Fruit fly (Drosophila melanogaster) whole organism, embryonic: ENCODE measurements around the gene CG46396.

ENCODE experiments used
- Atf-2 ChIP-seq: fragments of 200-800 bp; sonication (Bioruptor generic); optimal IDR thresholded peaks from 2 replicates; lab custom pipeline; 2016; ENCODE audit warnings: missing biosample characterization, missing genetic modification characterization
- CG10321 ChIP-seq: fragments of 200-800 bp; sonication (Bioruptor generic); IDR thresholded peaks from 2 replicates; pipeline ENCODE4 v1.3.6; 2022; ENCODE audit warnings: missing biosample characterization, missing genetic modification characterization
- CG11696 ChIP-seq: fragments of 200-800 bp; sonication (Bioruptor generic); IDR thresholded peaks from 2 replicates; pipeline ENCODE4 v1.3.6; 2022; ENCODE audit warnings: missing biosample characterization, missing genetic modification characterization
- CG14860 ChIP-seq: fragments of 200-800 bp; sonication (Bioruptor generic); IDR thresholded peaks from 3 replicates; pipeline ENCODE4 v1.3.6; 2022; ENCODE audit warnings: missing biosample characterization, missing genetic modification characterization; ENCODE audit not compliant: partially characterized antibody
- CG14965 ChIP-seq: fragments of 200-800 bp; sonication (Bioruptor generic); optimal IDR thresholded peaks from 2 replicates; lab custom pipeline; 2016; ENCODE audit warnings: missing biosample characterization, missing genetic modification characterization, borderline replicate concordance
- CG15269 ChIP-seq: fragments of 200-800 bp; sonication (Bioruptor generic); optimal IDR thresholded peaks from 2 replicates; lab custom pipeline; 2018; ENCODE audit warnings: missing biosample characterization, mild to moderate bottlenecking, missing genetic modification characterization, moderate library complexity
- CG16813 ChIP-seq: fragments of 200-800 bp; sonication (Bioruptor generic); IDR thresholded peaks from 3 replicates; pipeline ENCODE4 v1.3.6; 2022; ENCODE audit warnings: missing biosample characterization, missing genetic modification characterization; ENCODE audit not compliant: partially characterized antibody
- CG17802 ChIP-seq: fragments of 200-800 bp; sonication (Bioruptor generic); optimal IDR thresholded peaks from 2 replicates; lab custom pipeline; 2018; ENCODE audit warnings: missing biosample characterization, mild to moderate bottlenecking, missing genetic modification characterization, moderate library complexity
- CG17829 ChIP-seq: fragments of 200-800 bp; optimal IDR thresholded peaks from 2 replicates; lab custom pipeline; 2019; ENCODE audit warnings: missing biosample characterization, mild to moderate bottlenecking, missing genetic modification characterization, moderate library complexity
- CG2678 ChIP-seq: fragments of 200-800 bp; sonication (Bioruptor generic); optimal IDR thresholded peaks from 3 replicates; lab custom pipeline; 2019; ENCODE audit warnings: missing biosample characterization, mild to moderate bottlenecking, missing genetic modification characterization, moderate library complexity
- CG2889 ChIP-seq: fragments of 200-800 bp; sonication (Bioruptor generic); IDR thresholded peaks from 3 replicates; pipeline ENCODE4 v1.3.6; 2022; ENCODE audit warnings: missing biosample characterization, missing genetic modification characterization
- CG30431 ChIP-seq: fragments of 200-800 bp; sonication (Bioruptor generic); optimal IDR thresholded peaks from 2 replicates; lab custom pipeline; 2017; ENCODE audit warnings: missing biosample characterization, missing genetic modification characterization
- CG31365 ChIP-seq: fragments of 200-800 bp; sonication (Bioruptor generic); optimal IDR thresholded peaks from 2 replicates; lab custom pipeline; 2018; ENCODE audit warnings: missing biosample characterization, mild to moderate bottlenecking, missing genetic modification characterization
- CG32532 ChIP-seq: fragments of 200-800 bp; sonication (Bioruptor generic); IDR thresholded peaks from 2 replicates; pipeline ENCODE4 v1.3.6; 2022; ENCODE audit warnings: missing biosample characterization, missing genetic modification characterization
- CG3407 ChIP-seq: fragments of 200-800 bp; sonication (Bioruptor generic); optimal IDR thresholded peaks from 2 replicates; lab custom pipeline; 2018; ENCODE audit warnings: missing biosample characterization, mild to moderate bottlenecking, missing genetic modification characterization
- CG4424 ChIP-seq: fragments of 200-800 bp; sonication (Bioruptor generic); optimal IDR thresholded peaks from 3 replicates; lab custom pipeline; 2016; ENCODE audit warnings: missing biosample characterization, missing genetic modification characterization
- CG4820 ChIP-seq: fragments of 200-800 bp; sonication (Bioruptor generic); optimal IDR thresholded peaks from 3 replicates; lab custom pipeline; 2016; ENCODE audit warnings: missing biosample characterization, missing genetic modification characterization
- CG9932 ChIP-seq: fragments of 200-800 bp; sonication (Bioruptor generic); IDR thresholded peaks from 2 replicates; pipeline ENCODE4 v1.3.6; 2022; ENCODE audit warnings: missing biosample characterization, missing genetic modification characterization
- CkIIα-i1 ChIP-seq: fragments of 200-800 bp; sonication (Bioruptor generic); IDR thresholded peaks from 2 replicates; pipeline ENCODE4 v1.3.6; 2022; ENCODE audit warnings: missing biosample characterization, missing genetic modification characterization
- Dp ChIP-seq: fragments of 200-800 bp; sonication (Bioruptor generic); optimal IDR thresholded peaks from 2 replicates; lab custom pipeline; 2018; ENCODE audit warnings: missing biosample characterization, mild to moderate bottlenecking, missing genetic modification characterization, moderate library complexity
- Ets97D ChIP-seq: fragments of 200-800 bp; sonication (Bioruptor generic); optimal IDR thresholded peaks from 3 replicates; lab custom pipeline; 2016; ENCODE audit warnings: missing biosample characterization, missing genetic modification characterization
- Fer1 ChIP-seq: fragments of 200-800 bp; sonication (Bioruptor generic); optimal IDR thresholded peaks from 2 replicates; lab custom pipeline; 2017; ENCODE audit warnings: missing biosample characterization, mild to moderate bottlenecking, missing genetic modification characterization
- HmgZ ChIP-seq: fragments of 200-800 bp; sonication (Bioruptor generic); optimal IDR thresholded peaks from 2 replicates; lab custom pipeline; 2018; ENCODE audit warnings: missing biosample characterization, mild to moderate bottlenecking, missing genetic modification characterization
- Hmx ChIP-seq: fragments of 200-800 bp; sonication (Bioruptor generic); optimal IDR thresholded peaks from 2 replicates; lab custom pipeline; 2016; ENCODE audit warnings: missing biosample characterization, missing genetic modification characterization
- Hsf ChIP-seq: fragments of 200-800 bp; sonication (Bioruptor generic); optimal IDR thresholded peaks from 3 replicates; lab custom pipeline; 2016; ENCODE audit warnings: missing biosample characterization, missing genetic modification characterization
- Lhr ChIP-seq: fragments of 200-800 bp; sonication (Bioruptor generic); optimal IDR thresholded peaks from 3 replicates; lab custom pipeline; 2017; ENCODE audit warnings: mild to moderate bottlenecking, missing biosample characterization, missing genetic modification reagents, missing genetic modification characterization
- Mad ChIP-seq: fragments of 200-800 bp; sonication (Bioruptor generic); optimal IDR thresholded peaks from 2 replicates; lab custom pipeline; 2016; ENCODE audit warnings: missing biosample characterization, missing genetic modification characterization
- Meics ChIP-seq: fragments of 200-800 bp; sonication (Bioruptor generic); optimal IDR thresholded peaks from 2 replicates; lab custom pipeline; 2017; ENCODE audit warnings: missing biosample characterization, mild to moderate bottlenecking, missing genetic modification characterization
- Oaz ChIP-seq: fragments of 200-800 bp; sonication (Bioruptor generic); IDR thresholded peaks from 2 replicates; pipeline ENCODE4 v1.3.6; 2022; ENCODE audit warnings: missing biosample characterization, missing genetic modification characterization
- Side ChIP-seq: fragments of 200-800 bp; sonication (Bioruptor generic); optimal IDR thresholded peaks from 2 replicates; lab custom pipeline; 2016; ENCODE audit warnings: missing biosample characterization, missing genetic modification characterization
- Spps ChIP-seq: fragments of 200-800 bp; sonication (Bioruptor generic); optimal IDR thresholded peaks from 2 replicates; lab custom pipeline; 2018; ENCODE audit warnings: missing biosample characterization, mild to moderate bottlenecking, missing genetic modification characterization
- az2 ChIP-seq: fragments of 200-800 bp; sonication (Bioruptor generic); optimal IDR thresholded peaks from 3 replicates; lab custom pipeline; 2016; ENCODE audit warnings: missing biosample characterization, missing genetic modification characterization
- bcd ChIP-seq: fragments of 200-800 bp; sonication (Bioruptor generic); optimal IDR thresholded peaks from 2 replicates; lab custom pipeline; 2017; ENCODE audit warnings: missing biosample characterization, mild to moderate bottlenecking, missing genetic modification characterization
- cas ChIP-seq: fragments of 200-800 bp; sonication (Bioruptor generic); IDR thresholded peaks from 2 replicates; pipeline ENCODE4 v1.3.6; 2022; ENCODE audit warnings: missing biosample characterization, missing genetic modification characterization
- da ChIP-seq: fragments of 200-800 bp; sonication (Bioruptor generic); optimal IDR thresholded peaks from 2 replicates; lab custom pipeline; 2016; ENCODE audit warnings: missing biosample characterization, missing genetic modification characterization
- disco-r ChIP-seq: fragments of 200-800 bp; sonication (Bioruptor generic); optimal IDR thresholded peaks from 2 replicates; lab custom pipeline; 2016; ENCODE audit warnings: missing biosample characterization, missing genetic modification characterization
- dmrt99B ChIP-seq: fragments of 200-800 bp; sonication (Bioruptor generic); optimal IDR thresholded peaks from 2 replicates; lab custom pipeline; 2018; ENCODE audit warnings: missing biosample characterization, mild to moderate bottlenecking, missing genetic modification characterization, moderate library complexity
- fd102C ChIP-seq: fragments of 200-800 bp; sonication (Bioruptor generic); optimal IDR thresholded peaks from 2 replicates; lab custom pipeline; 2018; ENCODE audit warnings: missing biosample characterization, mild to moderate bottlenecking, missing genetic modification characterization, moderate library complexity
- ftz-f1 ChIP-seq: fragments of 200-800 bp; sonication (Bioruptor generic); optimal IDR thresholded peaks from 2 replicates; lab custom pipeline; 2016; ENCODE audit warnings: missing biosample characterization, missing genetic modification characterization
- gfzf ChIP-seq: fragments of 200-800 bp; sonication (Bioruptor generic); optimal IDR thresholded peaks from 2 replicates; lab custom pipeline; 2016; ENCODE audit warnings: missing biosample characterization, mild to moderate bottlenecking, missing genetic modification characterization, moderate library complexity
- gsb-n ChIP-seq: fragments of 200-800 bp; sonication (Bioruptor generic); optimal IDR thresholded peaks from 3 replicates; lab custom pipeline; 2018; ENCODE audit warnings: missing biosample characterization, mild to moderate bottlenecking, missing genetic modification characterization
- lov ChIP-seq, 2 experiments: fragments of 200-800 bp in 1 of 2; fragments of >200 bp in 1 of 2; sonication (Bioruptor generic) in 1 of 2; IDR thresholded peaks in 1 of 2; optimal IDR thresholded peaks in 1 of 2; 2 replicates in 1 of 2; 3 replicates in 1 of 2; pipeline versions ENCODE4 v1.3.6 to Lab custom; 2017 to 2022; ENCODE audit warnings: missing biosample characterization in 1 of 2, missing genetic modification characterization in 1 of 2
- pfk ChIP-seq: fragments of 200-800 bp; sonication (Bioruptor generic); optimal IDR thresholded peaks from 2 replicates; lab custom pipeline; 2018; ENCODE audit warnings: missing biosample characterization, mild to moderate bottlenecking, missing genetic modification characterization, moderate library complexity
- prd ChIP-seq, 3 experiments: fragments of >200 bp in 2 of 3; fragments of 200-800 bp in 1 of 3; sonication (Bioruptor generic) in 1 of 3; optimal IDR thresholded peaks in 2 of 3; IDR thresholded peaks in 1 of 3; 2 replicates in 2 of 3; 3 replicates in 1 of 3; pipeline versions ENCODE4 v1.3.6 to Lab custom; 2017 to 2022; ENCODE audit warnings: missing biosample characterization in 1 of 3, missing genetic modification characterization in 1 of 3
- schlank ChIP-seq: fragments of 200-800 bp; sonication (Bioruptor generic); optimal IDR thresholded peaks from 2 replicates; lab custom pipeline; 2018; ENCODE audit warnings: missing biosample characterization, mild to moderate bottlenecking, missing genetic modification characterization
- sima ChIP-seq: fragments of 200-800 bp; sonication (Bioruptor generic); optimal IDR thresholded peaks from 2 replicates; lab custom pipeline; 2016; ENCODE audit warnings: missing biosample characterization, missing genetic modification characterization
- vnd ChIP-seq: fragments of 200-800 bp; sonication (Bioruptor generic); IDR thresholded peaks from 3 replicates; pipeline ENCODE4 v1.3.6; 2022; ENCODE audit warnings: missing biosample characterization, missing genetic modification characterization; ENCODE audit not compliant: partially characterized antibody
- zfh1 ChIP-seq: fragments of 200-800 bp; sonication (Bioruptor generic); IDR thresholded peaks from 3 replicates; pipeline ENCODE4 v1.3.6; 2022; ENCODE audit warnings: missing biosample characterization, missing genetic modification characterization

The CG46396 gene

dm6 chr3R:6353624-6354352 lies 50.0 kb downstream of the CG46396 start (continued):
- TF ChIP-seq Oaz (no peak), Hmx (GFP tag; lab: Kevin White, UChicago) (no peak), gsb-n (tag; lab: Kevin White, UChicago) (no peak), CG9932 (GFP tag; lab: Robert Waterston, UW) (no peak), zfh1 (GFP tag; lab: Robert Waterston, UW) (peak; percentile 52; the same call in 2 of the 3 replicates), CkIIα-i1 (GFP tag; lab: Robert Waterston, UW) (no peak), Lhr (GFP tag; lab: Kevin White, UChicago) (peak; percentile 30), bcd (peak; percentile 84), da (GFP tag; lab: Kevin White, UChicago) (no peak), CG32532 (GFP tag; lab: Robert Waterston, UW) (peak; percentile 47; the same call in 1 of the 2 replicates), CG4424 (GFP tag; lab: Kevin White, UChicago) (peak; percentile 81), Meics (peak; percentile 80), Atf-2 (GFP tag; lab: Kevin White, UChicago) (peak; percentile 65), Mad (GFP tag; lab: Kevin White, UChicago) (peak; percentile 67), CG16813 (GFP tag; lab: Robert Waterston, UW) (no peak), lov (optimal IDR thresholded peaks at IDR 0.05; lab: Kevin White, UChicago) (no peak), lov (GFP tag; IDR thresholded peaks at IDR 0.05; lab: Robert Waterston, UW) (no peak), gfzf (no peak), ftz-f1 (GFP tag; lab: Kevin White, UChicago) (no peak), CG14965 (GFP tag; lab: Kevin White, UChicago) (no peak), sima (GFP tag; lab: Kevin White, UChicago) (no peak), Fer1 (GFP tag; lab: Kevin White, UChicago) (no peak), CG2678 (tag; lab: Kevin White, UChicago) (no peak), CG2889 (no peak), CG4820 (GFP tag; lab: Kevin White, UChicago) (peak; percentile 68), CG3407 (GFP tag; lab: Kevin White, UChicago) (no peak), CG14860 (GFP tag; lab: Robert Waterston, UW) (no peak), CG31365 (tag; lab: Kevin White, UChicago) (no peak), fd102C (GFP tag; lab: Kevin White, UChicago) (no peak), CG11696 (0 out of 2 replicates have a peak, but pooled peaks have one; percentile 26), Hsf (peak; percentile 82), prd (optimal IDR thresholded peaks at IDR 0.05; lab: Kevin White, UChicago) (no peak), prd (GFP tag; IDR thresholded peaks at IDR 0.05; lab: Robert Waterston, UW) (peak; percentile 63; the same call in 2 of the 3 replicates), CG17802 (tag; lab: Kevin White, UChicago) (peak; percentile 28), Ets97D (peak; percentile 24), disco-r (peak; percentile 64), schlank (tag; lab: Kevin White, UChicago) (peak; percentile 15), az2 (GFP tag; lab: Kevin White, UChicago) (peak; percentile 81), CG30431 (GFP tag; lab: Kevin White, UChicago) (peak; percentile 61), vnd (no peak), Spps (tag; lab: Kevin White, UChicago) (peak; percentile 53), CG17829 (tag; lab: Kevin White, UChicago) (peak; percentile 81), dmrt99B (tag; lab: Kevin White, UChicago) (no peak), Side (GFP tag; lab: Kevin White, UChicago) (peak; percentile 41), HmgZ (peak; percentile 51), pfk (GFP tag; lab: Kevin White, UChicago) (no peak), Dp (GFP tag; lab: Kevin White, UChicago) (no peak), cas (GFP tag; lab: Robert Waterston, UW) (no peak), CG15269 (tag; lab: Kevin White, UChicago) (no peak), CG10321 (GFP tag; lab: Robert Waterston, UW) (no peak)
